Worm (Caenorhabditis elegans) whole organism, mixed stage, embryonic: ENCODE results near the gene C52E4.12.

Experiments used
- M03D4.4 ChIP-seq: sonication (generic microtip); optimal IDR thresholded peaks from 2 replicates; lab custom pipeline; 2017; ENCODE audit warnings: mild to moderate bottlenecking, missing genetic modification characterization, missing compliant biosample characterization
- bed-3 ChIP-seq: fragments of 200-800 bp; sonication (Bioruptor generic); optimal IDR thresholded peaks from 3 replicates; lab custom pipeline; 2018; ENCODE audit warnings: mild to moderate bottlenecking, missing genetic modification characterization, moderate library complexity, missing compliant biosample characterization
- ceh-39 ChIP-seq: fragments of 150-350 bp; optimal IDR thresholded peaks from 2 replicates; lab custom pipeline; 2014; ENCODE audit warnings: missing biosample characterization, missing genetic modification characterization
- ceh-43 ChIP-seq: fragments of 200-800 bp; sonication (Bioruptor generic); optimal IDR thresholded peaks from 2 replicates; lab custom pipeline; 2018; ENCODE audit warnings: mild to moderate bottlenecking, missing genetic modification characterization, moderate library complexity, missing compliant biosample characterization
- ces-1 ChIP-seq: fragments of 150-350 bp; optimal IDR thresholded peaks from 2 replicates; lab custom pipeline; 2014; ENCODE audit warnings: missing biosample characterization, missing genetic modification reagents, missing genetic modification characterization
- cnd-1 ChIP-seq: fragments of 200-800 bp; sonication (Bioruptor generic); optimal IDR thresholded peaks from 2 replicates; lab custom pipeline; 2018; ENCODE audit warnings: mild to moderate bottlenecking, missing genetic modification characterization, missing compliant biosample characterization
- drap-1 ChIP-seq: fragments of 200-800 bp; sonication (Bioruptor generic); optimal IDR thresholded peaks from 3 replicates; lab custom pipeline; 2018; ENCODE audit warnings: mild to moderate bottlenecking, missing genetic modification characterization, missing compliant biosample characterization
- elt-1 ChIP-seq: sonication (generic microtip); optimal IDR thresholded peaks from 2 replicates; lab custom pipeline; 2017; ENCODE audit warnings: missing genetic modification characterization, mild to moderate bottlenecking, missing compliant biosample characterization, antibody characterized with exemption, moderate library complexity, borderline replicate concordance; ENCODE audit not compliant: insufficient read depth
- elt-3 ChIP-seq: fragments of 150-350 bp; optimal IDR thresholded peaks from 2 replicates; lab custom pipeline; 2014; ENCODE audit warnings: missing biosample characterization, missing genetic modification characterization
- flh-1 ChIP-seq: fragments of 200-800 bp; sonication (Bioruptor generic); optimal IDR thresholded peaks from 2 replicates; lab custom pipeline; 2018; ENCODE audit warnings: mild to moderate bottlenecking, missing genetic modification characterization, moderate library complexity, missing compliant biosample characterization
- hlh-1 ChIP-seq: fragments of 150-350 bp; optimal IDR thresholded peaks from 2 replicates; lab custom pipeline; 2014; ENCODE audit warnings: missing biosample characterization, missing genetic modification reagents, missing genetic modification characterization
- lin-13 ChIP-seq: fragments of 150-350 bp; optimal IDR thresholded peaks from 2 replicates; lab custom pipeline; 2014; ENCODE audit warnings: missing biosample characterization, missing genetic modification characterization
- lin-32 ChIP-seq: fragments of 200-800 bp; sonication (Bioruptor generic); optimal IDR thresholded peaks from 2 replicates; lab custom pipeline; 2018; ENCODE audit warnings: mild to moderate bottlenecking, missing genetic modification characterization, missing compliant biosample characterization
- lsy-2 ChIP-seq: fragments of 150-350 bp; optimal IDR thresholded peaks from 2 replicates; lab custom pipeline; 2014; ENCODE audit warnings: missing biosample characterization, missing genetic modification characterization
- mab-5 ChIP-seq: fragments of 150-350 bp; optimal IDR thresholded peaks from 2 replicates; lab custom pipeline; 2014; ENCODE audit warnings: missing biosample characterization, missing genetic modification characterization
- mep-1 ChIP-seq: fragments of 150-350 bp; optimal IDR thresholded peaks from 2 replicates; lab custom pipeline; 2017; ENCODE audit warnings: missing biosample characterization, missing genetic modification reagents, missing genetic modification characterization, inconsistent platforms
- mls-2 ChIP-seq: sonication (generic microtip); optimal IDR thresholded peaks from 2 replicates; lab custom pipeline; 2016; ENCODE audit warnings: mild to moderate bottlenecking, missing genetic modification characterization, moderate library complexity, missing compliant biosample characterization
- nhr-12 ChIP-seq: fragments of 150-350 bp; optimal IDR thresholded peaks from 2 replicates; lab custom pipeline; 2014; ENCODE audit warnings: missing biosample characterization, missing genetic modification characterization
- nhr-2 ChIP-seq: fragments of 150-350 bp; optimal IDR thresholded peaks from 2 replicates; lab custom pipeline; 2014; ENCODE audit warnings: missing biosample characterization, missing genetic modification characterization
- nhr-28 ChIP-seq: fragments of 150-350 bp; optimal IDR thresholded peaks from 2 replicates; lab custom pipeline; 2014; ENCODE audit warnings: missing biosample characterization, missing genetic modification characterization
- nhr-76 ChIP-seq: sonication (generic microtip); optimal IDR thresholded peaks from 2 replicates; lab custom pipeline; 2017; ENCODE audit warnings: missing biosample characterization, missing genetic modification characterization
- pha-4 ChIP-seq: fragments of 150-350 bp; optimal IDR thresholded peaks from 2 replicates; lab custom pipeline; 2018; ENCODE audit warnings: missing biosample characterization, missing genetic modification reagents, missing genetic modification characterization
- sptf-1 ChIP-seq: sonication (generic microtip); optimal IDR thresholded peaks from 2 replicates; lab custom pipeline; 2017; ENCODE audit warnings: mild to moderate bottlenecking, missing genetic modification characterization, moderate library complexity, missing compliant biosample characterization
- tbx-8 ChIP-seq: fragments of 200-800 bp; sonication (Bioruptor generic); optimal IDR thresholded peaks from 2 replicates; lab custom pipeline; 2018; ENCODE audit warnings: mild to moderate bottlenecking, missing genetic modification characterization, moderate library complexity, missing compliant biosample characterization
- unc-120 ChIP-seq: sonication (generic microtip); optimal IDR thresholded peaks from 2 replicates; lab custom pipeline; 2017; ENCODE audit warnings: missing genetic modification characterization, missing compliant biosample characterization; ENCODE audit not compliant: poor library complexity, severe bottlenecking
- unc-39 ChIP-seq: fragments of 150-350 bp; optimal IDR thresholded peaks from 2 replicates; lab custom pipeline; 2014; ENCODE audit warnings: missing biosample characterization, missing genetic modification characterization
- unc-62 ChIP-seq: fragments of 150-350 bp; optimal IDR thresholded peaks from 2 replicates; lab custom pipeline; 2014; ENCODE audit warnings: missing biosample characterization, missing genetic modification reagents, missing genetic modification characterization
- zip-8 ChIP-seq: fragments of 150-350 bp; optimal IDR thresholded peaks from 2 replicates; lab custom pipeline; 2014; ENCODE audit warnings: missing biosample characterization, missing genetic modification characterization
- ztf-11 ChIP-seq: fragments of 150-350 bp; optimal IDR thresholded peaks from 2 replicates; lab custom pipeline; 2014; ENCODE audit warnings: missing biosample characterization, missing genetic modification characterization

C52E4.12 gene

ce11 chrV:11995862-11996261, at the start of gene C52E4.12:
Gene C52E4.12, plus strand, starts transcription at chrV:11996162.
- TF ChIP-seq sptf-1 (tag; lab: Kevin White, UChicago): no peak
- no peak for TF ChIP-seq M03D4.4 (tag; lab: Kevin White, UChicago)
- no peak for TF ChIP-seq lin-32 (GFP tag; lab: Kevin White, UChicago)
- TF ChIP-seq elt-3 (tag; lab: Kevin White, UChicago): no peak
- no peak for TF ChIP-seq bed-3
- TF ChIP-seq ceh-43 (GFP tag; lab: Kevin White, UChicago): no peak
- no peak for TF ChIP-seq ceh-39 (tag; lab: Kevin White, UChicago)
- no peak for TF ChIP-seq ztf-11
- no peak for TF ChIP-seq tbx-8 (GFP tag; lab: Kevin White, UChicago)
- TF ChIP-seq unc-120 (tag; lab: Kevin White, UChicago): no peak
- TF ChIP-seq drap-1 (GFP tag; lab: Kevin White, UChicago): no peak
- no peak for TF ChIP-seq lin-13 (tag; lab: Kevin White, UChicago)
- no peak for TF ChIP-seq hlh-1
- TF ChIP-seq unc-39 (tag; lab: Kevin White, UChicago): no peak
- TF ChIP-seq nhr-2 (tag; lab: Kevin White, UChicago): no peak
- no peak for TF ChIP-seq mls-2 (tag; lab: Kevin White, UChicago)
- TF ChIP-seq flh-1 (GFP tag; lab: Kevin White, UChicago): no peak

ce11 chrV:11946818-11947217, 49.1 kb upstream of the C52E4.12 start:
- TF ChIP-seq cnd-1 (peak; percentile 28), M03D4.4 (tag; lab: Kevin White, UChicago) (no peak), mls-2 (tag; lab: Kevin White, UChicago) (no peak), sptf-1 (tag; lab: Kevin White, UChicago) (no peak), elt-1 (tag; lab: Kevin White, UChicago) (no peak), unc-39 (tag; lab: Kevin White, UChicago) (no peak), tbx-8 (GFP tag; lab: Kevin White, UChicago) (no peak), ceh-39 (tag; lab: Kevin White, UChicago) (no peak), flh-1 (GFP tag; lab: Kevin White, UChicago) (no peak), ces-1 (peak; percentile 95)

ce11 chrV:11947414-11947954, 48.5 kb upstream of the C52E4.12 start:
- TF ChIP-seq unc-39 (tag; lab: Kevin White, UChicago) (no peak), M03D4.4 (tag; lab: Kevin White, UChicago) (no peak), unc-62 (peak; percentile 83), ceh-43 (GFP tag; lab: Kevin White, UChicago) (no peak), flh-1 (GFP tag; lab: Kevin White, UChicago) (no peak), nhr-28 (no peak), lsy-2 (tag; lab: Kevin White, UChicago) (no peak), nhr-12 (tag; lab: Kevin White, UChicago) (no peak), tbx-8 (GFP tag; lab: Kevin White, UChicago) (no peak), lin-13 (tag; lab: Kevin White, UChicago) (no peak), zip-8 (tag; lab: Kevin White, UChicago) (no peak), mep-1 (tag; lab: Kevin White, UChicago) (no peak), hlh-1 (no peak), unc-120 (tag; lab: Kevin White, UChicago) (no peak), drap-1 (GFP tag; lab: Kevin White, UChicago) (no peak), lin-32 (GFP tag; lab: Kevin White, UChicago) (peak; percentile 70), elt-1 (tag; lab: Kevin White, UChicago) (no peak), nhr-2 (tag; lab: Kevin White, UChicago) (peak; percentile 50), pha-4 (tag; lab: Kevin White, UChicago) (no peak), mab-5 (tag; lab: Kevin White, UChicago) (no peak), elt-3 (tag; lab: Kevin White, UChicago) (no peak)
- TF ChIP-seq, all 35 proteins: peak for 3

- no peak for TF ChIP-seq hlh-1
- TF ChIP-seq mls-2 (tag; lab: Kevin White, UChicago): peak; percentile 17
- peak; percentile 68 for TF ChIP-seq ces-1
- TF ChIP-seq nhr-76: no peak
These were observed 47.4 kb upstream of the C52E4.12 start for ce11 chrV:11948581-11948980.
